Worm (Caenorhabditis elegans): ENCODE measurements around the gene F19F10.3.

- TF ChIP-seq blmp-1 (tag; optimal IDR thresholded peaks at IDR 0.05; ENCODE audit: insufficient read depth): no peak
- TF ChIP-seq ama-1 (optimal IDR thresholded peaks at IDR 0.05): no peak
- TF ChIP-seq lsy-2 (tag; optimal IDR thresholded peaks at IDR 0.05): no peak
- TF ChIP-seq nhr-12 (tag; optimal IDR thresholded peaks at IDR 0.05): no peak
- no peak for TF ChIP-seq ztf-1 (GFP tag; conservative IDR thresholded peaks at IDR 0.05)
- no peak for TF ChIP-seq lin-13 (GFP tag; optimal IDR thresholded peaks at IDR 0.05)
- no peak for TF ChIP-seq nhr-6 (tag; optimal IDR thresholded peaks at IDR 0.05)
- no peak for TF ChIP-seq lin-39 (tag; optimal IDR thresholded peaks at IDR 0.05)
- no peak for TF ChIP-seq ZK546.5 (tag; optimal IDR thresholded peaks at IDR 0.05)
- no peak for TF ChIP-seq nhr-25 (tag; optimal IDR thresholded peaks at IDR 0.05)
- no peak for TF ChIP-seq unc-62 (GFP tag; optimal IDR thresholded peaks at IDR 0.05)
Measured at ce11 chrV:7521304-7521703, 30.6 kb upstream of the F19F10.3 start.
